Worm (Caenorhabditis elegans): ENCODE results near the gene T05A8.7.

- TF ChIP-seq dao-5 (tag; optimal IDR thresholded peaks at IDR 0.05) (no peak), him-1 (tag; optimal IDR thresholded peaks at IDR 0.05) (no peak), W03F9.2 (tag; optimal IDR thresholded peaks at IDR 0.05) (no peak)
Observed at ce11 chrII:2772166-2772565, 30.0 kb upstream of the T05A8.7 start, which contains the start of gene sdz-10.

Measured in whole organism, L4/young adult.